Fruit fly (Drosophila melanogaster) whole organism, prepupa: ENCODE measurements around the gene T48.

Source experiments
- CG10631 ChIP-seq: fragments of 200-800 bp; sonication (Bioruptor generic); optimal IDR thresholded peaks from 2 replicates; lab custom pipeline; 2016; ENCODE audit warnings: missing biosample characterization, missing genetic modification characterization
- CG10669 ChIP-seq: fragments of 200-800 bp; sonication (Bioruptor generic); optimal IDR thresholded peaks from 3 replicates; lab custom pipeline; 2018; ENCODE audit warnings: missing biosample characterization, mild to moderate bottlenecking, missing genetic modification characterization, moderate library complexity
- CG11294 ChIP-seq: fragments of 200-800 bp; sonication (Bioruptor generic); IDR thresholded peaks from 2 replicates; pipeline ENCODE4 v1.3.6; 2022; ENCODE audit warnings: missing biosample characterization, missing genetic modification characterization
- CG11762 ChIP-seq: fragments of 200-800 bp; sonication (Bioruptor generic); optimal IDR thresholded peaks from 3 replicates; lab custom pipeline; 2016; ENCODE audit warnings: missing biosample characterization, missing genetic modification characterization; ENCODE audit not compliant: insufficient read depth
- CG11902 ChIP-seq: fragments of 200-800 bp; sonication (Bioruptor generic); optimal IDR thresholded peaks from 3 replicates; lab custom pipeline; 2016; ENCODE audit warnings: missing biosample characterization, missing genetic modification characterization
- CG15336 ChIP-seq: fragments of 200-800 bp; sonication (Bioruptor generic); IDR thresholded peaks from 2 replicates; pipeline ENCODE4 v1.3.6; 2022; ENCODE audit warnings: missing biosample characterization, missing genetic modification characterization
- CG1621 ChIP-seq: fragments of 200-800 bp; sonication (Bioruptor generic); optimal IDR thresholded peaks from 3 replicates; lab custom pipeline; 2018; ENCODE audit warnings: missing biosample characterization, mild to moderate bottlenecking, missing genetic modification characterization
- CG16779 ChIP-seq: fragments of 200-800 bp; sonication (Bioruptor generic); optimal IDR thresholded peaks from 3 replicates; lab custom pipeline; 2017; ENCODE audit warnings: missing biosample characterization, mild to moderate bottlenecking, missing genetic modification characterization
- CG3032 ChIP-seq: fragments of 200-800 bp; optimal IDR thresholded peaks from 2 replicates; lab custom pipeline; 2019; ENCODE audit warnings: missing biosample characterization, mild to moderate bottlenecking, missing genetic modification characterization, moderate library complexity
- CG31627 ChIP-seq: fragments of 200-800 bp; sonication (Bioruptor generic); optimal IDR thresholded peaks from 3 replicates; lab custom pipeline; 2016; ENCODE audit warnings: missing biosample characterization, missing genetic modification characterization
- CG32006 ChIP-seq: fragments of 200-800 bp; sonication (Bioruptor generic); optimal IDR thresholded peaks from 3 replicates; lab custom pipeline; 2017; ENCODE audit warnings: missing biosample characterization, mild to moderate bottlenecking, missing genetic modification characterization
- CG34406 ChIP-seq: fragments of 200-800 bp; sonication (Bioruptor generic); optimal IDR thresholded peaks from 3 replicates; lab custom pipeline; 2016; ENCODE audit warnings: missing biosample characterization, missing genetic modification characterization
- CG3919 ChIP-seq: fragments of 200-800 bp; sonication (Bioruptor generic); optimal IDR thresholded peaks from 3 replicates; lab custom pipeline; 2016; ENCODE audit warnings: missing biosample characterization, missing genetic modification characterization
- CG4318 ChIP-seq: fragments of 200-800 bp; sonication (Bioruptor generic); optimal IDR thresholded peaks from 3 replicates; lab custom pipeline; 2017; ENCODE audit warnings: missing biosample characterization, mild to moderate bottlenecking, missing genetic modification characterization
- CG6163 ChIP-seq: fragments of 200-800 bp; sonication (Bioruptor generic); IDR thresholded peaks from 3 replicates; pipeline ENCODE4 v1.3.6; 2022; ENCODE audit warnings: missing biosample characterization, missing genetic modification characterization
- CG6276 ChIP-seq: fragments of 200-800 bp; sonication (Bioruptor generic); optimal IDR thresholded peaks from 2 replicates; lab custom pipeline; 2017; ENCODE audit warnings: missing biosample characterization, mild to moderate bottlenecking, missing genetic modification characterization
- CG6792 ChIP-seq: fragments of 200-800 bp; sonication (Bioruptor generic); optimal IDR thresholded peaks from 3 replicates; lab custom pipeline; 2016; ENCODE audit warnings: missing biosample characterization, missing genetic modification characterization
- CG6808 ChIP-seq: fragments of 200-800 bp; sonication (Bioruptor generic); optimal IDR thresholded peaks from 3 replicates; lab custom pipeline; 2017; ENCODE audit warnings: missing biosample characterization, missing genetic modification characterization, mild to moderate bottlenecking, moderate library complexity, missing genetic modification reagents
- CG6854 ChIP-seq: fragments of 200-800 bp; sonication (Bioruptor generic); optimal IDR thresholded peaks from 2 replicates; lab custom pipeline; 2017; ENCODE audit warnings: missing biosample characterization, mild to moderate bottlenecking, missing genetic modification characterization
- CG7368 ChIP-seq: fragments of 200-800 bp; sonication (Bioruptor generic); optimal IDR thresholded peaks from 3 replicates; lab custom pipeline; 2016; ENCODE audit warnings: missing biosample characterization, missing genetic modification characterization
- CG8119 ChIP-seq: fragments of 200-800 bp; sonication (Bioruptor generic); IDR thresholded peaks from 3 replicates; pipeline ENCODE4 v1.3.6; 2022; ENCODE audit warnings: missing biosample characterization, missing genetic modification characterization
- CG8319 ChIP-seq: fragments of 200-800 bp; sonication (Bioruptor generic); optimal IDR thresholded peaks from 3 replicates; lab custom pipeline; 2016; ENCODE audit warnings: missing biosample characterization, missing genetic modification characterization
- CG9139 ChIP-seq: fragments of 200-800 bp; sonication (Bioruptor generic); optimal IDR thresholded peaks from 3 replicates; lab custom pipeline; 2017; ENCODE audit warnings: missing biosample characterization, mild to moderate bottlenecking, missing genetic modification characterization
- Eip75B ChIP-seq: fragments of 200-800 bp; sonication (Bioruptor generic); optimal IDR thresholded peaks from 3 replicates; lab custom pipeline; 2016; ENCODE audit warnings: missing biosample characterization, missing genetic modification characterization
- Eip78C ChIP-seq: fragments of 200-800 bp; sonication (Bioruptor generic); peaks from one replicate; lab custom pipeline; 2016; ENCODE audit warnings: missing biosample characterization, missing genetic modification characterization
- Eip93F ChIP-seq: fragments of 200-800 bp; sonication (Bioruptor generic); optimal IDR thresholded peaks from 2 replicates; lab custom pipeline; 2016; ENCODE audit warnings: missing biosample characterization, mild to moderate bottlenecking, missing genetic modification characterization
- Ets96B ChIP-seq: fragments of 200-800 bp; optimal IDR thresholded peaks from 2 replicates; lab custom pipeline; 2019; ENCODE audit warnings: missing biosample characterization, mild to moderate bottlenecking, missing genetic modification characterization, moderate library complexity
- Gug ChIP-seq: fragments of 200-800 bp; sonication (Bioruptor generic); IDR thresholded peaks from 2 replicates; pipeline ENCODE4 v1.3.6; 2022; ENCODE audit warnings: missing biosample characterization, missing genetic modification characterization
- Hr38 ChIP-seq: sonication (Bioruptor generic); optimal IDR thresholded peaks from 2 replicates; lab custom pipeline; 2016; ENCODE audit warnings: missing biosample characterization, missing genetic modification characterization
- Hr39 ChIP-seq: fragments of 200-800 bp; sonication (Bioruptor generic); optimal IDR thresholded peaks from 2 replicates; lab custom pipeline; 2016; ENCODE audit warnings: missing biosample characterization, missing genetic modification characterization
- Hr4 ChIP-seq: fragments of 200-800 bp; sonication (Bioruptor generic); optimal IDR thresholded peaks from 3 replicates; lab custom pipeline; 2016; ENCODE audit warnings: missing biosample characterization, missing genetic modification characterization
- Met ChIP-seq: fragments of 200-800 bp; sonication (Bioruptor generic); optimal IDR thresholded peaks from 3 replicates; lab custom pipeline; 2016; ENCODE audit warnings: missing biosample characterization, missing genetic modification characterization
- OdsH ChIP-seq: fragments of 200-800 bp; sonication (Bioruptor generic); optimal IDR thresholded peaks from 3 replicates; lab custom pipeline; 2016; ENCODE audit warnings: missing biosample characterization, missing genetic modification characterization
- Smox ChIP-seq: fragments of 200-800 bp; sonication (Bioruptor generic); optimal IDR thresholded peaks from 3 replicates; lab custom pipeline; 2016; ENCODE audit warnings: missing biosample characterization, missing genetic modification characterization
- Sox102F ChIP-seq: fragments of 200-800 bp; sonication (Bioruptor generic); optimal IDR thresholded peaks from 2 replicates; lab custom pipeline; 2016; ENCODE audit warnings: missing biosample characterization, mild to moderate bottlenecking, missing genetic modification characterization
- Sox14 ChIP-seq: fragments of 200-800 bp; sonication (Bioruptor generic); optimal IDR thresholded peaks from 3 replicates; lab custom pipeline; 2016; ENCODE audit warnings: missing biosample characterization, missing genetic modification characterization
- achi ChIP-seq: fragments of 200-800 bp; sonication (Bioruptor generic); optimal IDR thresholded peaks from 3 replicates; lab custom pipeline; 2016; ENCODE audit warnings: missing biosample characterization, missing genetic modification characterization
- cyc ChIP-seq: fragments of 200-800 bp; sonication (Bioruptor generic); optimal IDR thresholded peaks from 3 replicates; lab custom pipeline; 2016; ENCODE audit warnings: missing biosample characterization, missing genetic modification characterization
- eg ChIP-seq: fragments of 200-800 bp; sonication (Bioruptor generic); IDR thresholded peaks from 3 replicates; pipeline ENCODE4 v1.3.6; 2022; ENCODE audit warnings: missing biosample characterization, missing genetic modification characterization
- esn ChIP-seq: fragments of 200-800 bp; sonication (Bioruptor generic); optimal IDR thresholded peaks from 2 replicates; lab custom pipeline; 2016; ENCODE audit warnings: missing biosample characterization, mild to moderate bottlenecking, missing genetic modification characterization, moderate library complexity
- fd59A ChIP-seq: fragments of 200-800 bp; sonication (Bioruptor generic); optimal IDR thresholded peaks from 2 replicates; lab custom pipeline; 2017; ENCODE audit warnings: missing biosample characterization, mild to moderate bottlenecking, missing genetic modification characterization, missing genetic modification reagents
- fd85E ChIP-seq: fragments of 200-800 bp; sonication (Bioruptor generic); optimal IDR thresholded peaks from 3 replicates; lab custom pipeline; 2016; ENCODE audit warnings: missing biosample characterization, missing genetic modification characterization
- fkh ChIP-seq: fragments of 200-800 bp; sonication (Bioruptor generic); optimal IDR thresholded peaks from 3 replicates; lab custom pipeline; 2017; ENCODE audit warnings: missing biosample characterization, mild to moderate bottlenecking, missing genetic modification characterization, moderate library complexity
- lz ChIP-seq: fragments of 200-800 bp; sonication (Bioruptor generic); optimal IDR thresholded peaks from 3 replicates; lab custom pipeline; 2016; ENCODE audit warnings: missing biosample characterization, missing genetic modification characterization
- net ChIP-seq: fragments of 200-800 bp; sonication (Bioruptor generic); optimal IDR thresholded peaks from 3 replicates; lab custom pipeline; 2016; ENCODE audit warnings: missing biosample characterization, missing genetic modification characterization
- pdm3 ChIP-seq: fragments of 200-800 bp; sonication (Bioruptor generic); optimal IDR thresholded peaks from 3 replicates; lab custom pipeline; 2016; ENCODE audit warnings: missing biosample characterization, missing genetic modification characterization
- salr ChIP-seq, 2 experiments: fragments of 200-800 bp; sonication (Bioruptor generic); optimal IDR thresholded peaks; 3 replicates each; lab custom pipeline; 2016 to 2018; ENCODE audit warnings: missing biosample characterization in 2 of 2, missing genetic modification characterization in 2 of 2, mild to moderate bottlenecking in 1 of 2
- spab ChIP-seq: fragments of 200-800 bp; sonication (Bioruptor generic); optimal IDR thresholded peaks from 2 replicates; lab custom pipeline; 2017; ENCODE audit warnings: missing biosample characterization, mild to moderate bottlenecking, missing genetic modification characterization, missing genetic modification reagents
- ss ChIP-seq, 2 experiments: fragments of 200-800 bp; sonication (Bioruptor generic); optimal IDR thresholded peaks; 2 replicates in 1 of 2; 3 replicates in 1 of 2; lab custom pipeline; 2017 to 2018; ENCODE audit warnings: mild to moderate bottlenecking in 2 of 2, missing biosample characterization in 2 of 2, missing genetic modification characterization in 2 of 2, moderate library complexity in 1 of 2
- svp ChIP-seq: fragments of 200-800 bp; sonication (Bioruptor generic); peaks from one replicate; lab custom pipeline; 2016; ENCODE audit warnings: missing biosample characterization, missing genetic modification characterization
- topi ChIP-seq: fragments of 200-800 bp; sonication (Bioruptor generic); optimal IDR thresholded peaks from 3 replicates; lab custom pipeline; 2016; ENCODE audit warnings: missing biosample characterization, missing genetic modification characterization
- vri ChIP-seq: fragments of 200-800 bp; sonication (Bioruptor generic); optimal IDR thresholded peaks from 3 replicates; lab custom pipeline; 2016; ENCODE audit warnings: missing biosample characterization, mild to moderate bottlenecking, missing genetic modification characterization

T48 gene

DNA sequence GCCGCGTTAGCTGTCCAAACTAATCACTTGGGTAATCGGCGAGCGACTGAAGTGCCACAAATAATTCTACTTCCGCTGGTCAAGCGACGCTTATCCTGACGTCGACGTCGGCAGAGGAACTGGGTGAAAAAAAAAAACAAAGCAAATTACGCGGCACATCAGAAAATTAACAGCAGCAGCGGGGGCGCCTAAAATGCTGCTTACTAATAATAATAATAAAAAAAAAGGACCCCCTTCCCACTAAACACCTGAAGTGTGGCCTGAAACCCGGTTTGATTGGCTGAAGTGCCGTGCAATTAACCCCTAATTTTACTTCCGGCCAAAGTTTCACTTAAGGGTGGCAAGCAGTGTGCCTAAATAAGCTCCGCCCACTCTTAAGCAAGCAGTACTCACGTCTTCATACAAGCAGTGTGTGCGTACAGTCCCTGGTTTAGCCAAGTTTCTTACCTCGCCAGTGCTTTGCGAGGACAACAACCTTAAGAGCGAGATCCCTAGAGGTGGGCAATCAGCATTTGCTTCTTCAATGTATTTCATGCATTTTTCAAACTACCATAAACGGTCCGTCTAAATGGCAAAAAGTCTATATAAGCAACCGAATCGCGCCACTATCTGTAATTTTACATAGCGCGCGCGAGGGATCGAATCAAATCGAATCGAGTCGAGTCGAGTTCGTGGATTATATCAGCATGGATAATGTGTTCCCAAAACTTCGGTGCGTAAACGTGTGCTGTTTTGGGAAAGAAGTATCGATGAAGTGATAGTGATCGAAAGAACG, at the start of gene T48, which contains the start of gene ro:
Gene T48, plus strand, starts transcription at position 614 of the 775 bp plus-strand sequence.
Gene ro, minus strand, starts transcription at position 51 of the 775 bp plus-strand sequence.
- no peak for TF ChIP-seq net (GFP tag; lab: Kevin White, UChicago)
- peak; percentile 7; the same call in 1 of the 3 replicates for TF ChIP-seq CG6163 (GFP tag; lab: Robert Waterston, UW)
- no peak for TF ChIP-seq Ets96B (tag; lab: Kevin White, UChicago)
- TF ChIP-seq CG8119 (GFP tag; lab: Robert Waterston, UW): no peak; the same call in 2 of the 3 replicates
- TF ChIP-seq Eip75B (GFP tag; lab: Kevin White, UChicago): peak; percentile 6
- TF ChIP-seq spab (GFP tag; lab: Kevin White, UChicago): no peak
- TF ChIP-seq CG11762 (GFP tag; lab: Kevin White, UChicago): no peak
- TF ChIP-seq OdsH (GFP tag; lab: Kevin White, UChicago): no peak
- TF ChIP-seq esn (GFP tag; lab: Kevin White, UChicago): peak; percentile 32
- TF ChIP-seq Hr4 (GFP tag; lab: Kevin White, UChicago): no peak
- TF ChIP-seq Eip93F: no peak
- no peak for TF ChIP-seq CG4318 (GFP tag; lab: Kevin White, UChicago)
- no peak for TF ChIP-seq CG11294 (GFP tag; lab: Robert Waterston, UW)
- no peak for TF ChIP-seq CG31627 (GFP tag; lab: Kevin White, UChicago)
- no peak for TF ChIP-seq CG10669
- no peak for TF ChIP-seq CG6276
- TF ChIP-seq CG9139 (GFP tag; lab: Kevin White, UChicago): no peak
- TF ChIP-seq svp (GFP tag; lab: Kevin White, UChicago): no peak
- TF ChIP-seq CG7368 (GFP tag; lab: Kevin White, UChicago): no peak
- no peak for TF ChIP-seq CG3919
- no peak for TF ChIP-seq CG32006
- no peak for TF ChIP-seq Sox102F (GFP tag; lab: Kevin White, UChicago)
- no peak for TF ChIP-seq CG3032
- no peak for TF ChIP-seq lz
- TF ChIP-seq CG16779 (tag; lab: Kevin White, UChicago): no peak
- TF ChIP-seq Hr38 (GFP tag; lab: Kevin White, UChicago): no peak
- TF ChIP-seq Hr39: no peak
- TF ChIP-seq topi (GFP tag; lab: Kevin White, UChicago): peak; percentile 5
- TF ChIP-seq eg (GFP tag; lab: Robert Waterston, UW): no peak
- no peak for TF ChIP-seq fd85E (GFP tag; lab: Kevin White, UChicago)
- TF ChIP-seq fd59A: no peak
- no peak for TF ChIP-seq Sox14 (GFP tag; lab: Kevin White, UChicago)
- no peak for TF ChIP-seq Gug (GFP tag; lab: Robert Waterston, UW)
- TF ChIP-seq Met (GFP tag; lab: Kevin White, UChicago): no peak
- no peak for TF ChIP-seq CG6792 (GFP tag; lab: Kevin White, UChicago)
- TF ChIP-seq Eip78C (GFP tag; lab: Kevin White, UChicago): peak; percentile 47
- no peak for TF ChIP-seq CG34406 (GFP tag; lab: Kevin White, UChicago)
- TF ChIP-seq cyc (GFP tag; lab: Kevin White, UChicago): no peak
- TF ChIP-seq achi (GFP tag; lab: Kevin White, UChicago): no peak
- TF ChIP-seq CG10631 (GFP tag; lab: Kevin White, UChicago): no peak
- TF ChIP-seq CG6808 (GFP tag; lab: Kevin White, UChicago): peak; percentile 12
- TF ChIP-seq salr (GFP tag; optimal IDR thresholded peaks at IDR 0.05; lab: Kevin White, UChicago): no peak
- no peak for TF ChIP-seq fkh (GFP tag; lab: Kevin White, UChicago)
- no peak for TF ChIP-seq ss (GFP tag; optimal IDR thresholded peaks at IDR 0.05; lab: Kevin White, UChicago)
- TF ChIP-seq CG11902: no peak
- no peak for TF ChIP-seq Smox
- no peak for TF ChIP-seq CG8319 (GFP tag; lab: Kevin White, UChicago)
- TF ChIP-seq CG1621 (tag; lab: Kevin White, UChicago): peak; percentile 11
- no peak for TF ChIP-seq pdm3
- TF ChIP-seq vri (GFP tag; lab: Kevin White, UChicago): peak; percentile 23
- no peak for TF ChIP-seq CG15336
- no peak for TF ChIP-seq CG6854
